Worm (Caenorhabditis elegans) whole organism, L3 larva: ENCODE measurements around the gene T22E5.6.

Source experiments
- R02D3.7 ChIP-seq: fragments of 150-350 bp; optimal IDR thresholded peaks from 2 replicates; lab custom pipeline; 2014; ENCODE audit warnings: missing biosample characterization, missing genetic modification characterization
- ceh-82 ChIP-seq: fragments of 150-350 bp; optimal IDR thresholded peaks from 2 replicates; lab custom pipeline; 2014; ENCODE audit warnings: missing biosample characterization, missing genetic modification characterization
- fos-1 ChIP-seq: fragments of 150-350 bp; optimal IDR thresholded peaks from 2 replicates; lab custom pipeline; 2014; ENCODE audit warnings: missing biosample characterization, missing genetic modification characterization
- mdl-1 ChIP-seq: fragments of 150-350 bp; optimal IDR thresholded peaks from 2 replicates; lab custom pipeline; 2014; ENCODE audit warnings: missing biosample characterization, missing genetic modification characterization
- nhr-11 ChIP-seq: fragments of 150-350 bp; optimal IDR thresholded peaks from 2 replicates; lab custom pipeline; 2014; ENCODE audit warnings: missing biosample characterization, missing genetic modification characterization
- pha-4 ChIP-seq: fragments of 150-350 bp; optimal IDR thresholded peaks from 2 replicates; lab custom pipeline; 2014; ENCODE audit warnings: missing biosample characterization, missing genetic modification reagents, missing genetic modification characterization
- pqm-1 ChIP-seq: fragments of 150-350 bp; optimal IDR thresholded peaks from 2 replicates; lab custom pipeline; 2017; ENCODE audit warnings: missing biosample characterization, missing genetic modification characterization, inconsistent platforms
- snpc-4 ChIP-seq: fragments of 150-350 bp; optimal IDR thresholded peaks from 2 replicates; lab custom pipeline; 2014; ENCODE audit warnings: missing biosample characterization, missing genetic modification characterization
- zag-1 ChIP-seq: fragments of 150-350 bp; optimal IDR thresholded peaks from 2 replicates; lab custom pipeline; 2014; ENCODE audit warnings: missing biosample characterization, missing genetic modification characterization

ce11 chrX:6433688-6434087 is 17.5 kb upstream of the T22E5.6 start, which contains the start of gene K10C2.2:
- no peak for TF ChIP-seq fos-1 (tag; lab: Kevin White, UChicago)
- no peak for TF ChIP-seq ceh-82 (tag; lab: Kevin White, UChicago)
- TF ChIP-seq mdl-1 (tag; lab: Kevin White, UChicago), result no peak
- no peak for TF ChIP-seq zag-1 (tag; lab: Kevin White, UChicago)
- no peak for TF ChIP-seq pha-4 (tag; lab: Kevin White, UChicago)
- TF ChIP-seq nhr-11 (tag; lab: Kevin White, UChicago), result no peak
- no peak for TF ChIP-seq snpc-4
- no peak for TF ChIP-seq pqm-1 (tag; lab: Kevin White, UChicago)
- no peak for TF ChIP-seq R02D3.7 (tag; lab: Kevin White, UChicago)
